Worm (Caenorhabditis elegans) whole organism, young adult: ENCODE measurements around the gene Y46G5A.7.
A peak's percentile ranks its signal among the peaks of the same experiment; 100 is the strongest.
"Not testable (repeated sequence)": the region's sequence is repeated elsewhere in the genome, so short reads cannot be mapped to it uniquely, and the experiment has no call there.

Experiments used
- B0019.2 ChIP-seq: fragments of 200-800 bp; sonication (Bioruptor generic); conservative IDR thresholded peaks from 2 replicates; pipeline ENCODE4 v1.3.6; 2022; ENCODE audit warnings: missing genetic modification reagents, missing genetic modification characterization, missing compliant biosample characterization
- F33H1.4 ChIP-seq: fragments of 200-800 bp; sonication (Bioruptor generic); IDR thresholded peaks from 2 replicates; pipeline ENCODE4 v1.3.6; 2022; ENCODE audit warnings: missing genetic modification reagents, missing genetic modification characterization, missing compliant biosample characterization
- F37B4.10 ChIP-seq: fragments of 200-800 bp; sonication (Bioruptor generic); IDR thresholded peaks from 2 replicates; pipeline ENCODE4 v1.3.6; 2022; ENCODE audit warnings: missing genetic modification characterization, missing compliant biosample characterization
- F39B2.1 ChIP-seq: fragments of 200-800 bp; sonication (Bioruptor generic); IDR thresholded peaks from 2 replicates; pipeline ENCODE4 v1.3.6; 2022; ENCODE audit warnings: missing genetic modification reagents, missing genetic modification characterization, missing compliant biosample characterization
- F49E8.2 ChIP-seq: sonication (generic microtip); optimal IDR thresholded peaks from 3 replicates; lab custom pipeline; 2017; ENCODE audit warnings: missing genetic modification characterization, mild to moderate bottlenecking, missing compliant biosample characterization, antibody characterized with exemption, moderate library complexity; ENCODE audit not compliant: insufficient read depth
- Y53F4B.3 ChIP-seq: fragments of 200-800 bp; sonication (Bioruptor generic); IDR thresholded peaks from 2 replicates; pipeline ENCODE4 v1.3.6; 2022; ENCODE audit warnings: missing genetic modification reagents, missing genetic modification characterization, missing compliant biosample characterization
- Y53G8AR.9 ChIP-seq: fragments of 200-800 bp; sonication (Bioruptor generic); conservative IDR thresholded peaks from 2 replicates; pipeline ENCODE4 v1.3.6; 2022; ENCODE audit warnings: missing genetic modification reagents, missing genetic modification characterization, missing compliant biosample characterization
- Y79H2A.3 ChIP-seq: fragments of 200-800 bp; sonication (Bioruptor generic); conservative IDR thresholded peaks from 2 replicates; pipeline ENCODE4 v1.3.6; 2022; ENCODE audit warnings: missing genetic modification reagents, missing genetic modification characterization, missing compliant biosample characterization
- Y95B8A.8 ChIP-seq: fragments of 200-800 bp; sonication (Bioruptor generic); IDR thresholded peaks from 2 replicates; pipeline ENCODE4 v1.3.6; 2022; ENCODE audit warnings: missing genetic modification reagents, missing genetic modification characterization, missing compliant biosample characterization
- aptf-2 ChIP-seq: fragments of 200-800 bp; sonication (Bioruptor generic); conservative IDR thresholded peaks from 2 replicates; pipeline ENCODE4 v1.3.6; 2022; ENCODE audit warnings: missing genetic modification reagents, missing genetic modification characterization, missing compliant biosample characterization
- attf-3 ChIP-seq: fragments of 200-800 bp; sonication (Bioruptor generic); conservative IDR thresholded peaks from 2 replicates; pipeline ENCODE4 v1.3.6; 2022; ENCODE audit warnings: missing genetic modification reagents, missing genetic modification characterization, missing compliant biosample characterization
- attf-6 ChIP-seq: fragments of 200-800 bp; sonication (Bioruptor generic); IDR thresholded peaks from 2 replicates; pipeline ENCODE4 v1.3.6; 2022; ENCODE audit warnings: missing genetic modification reagents, missing genetic modification characterization, missing compliant biosample characterization
- bed-2 ChIP-seq: fragments of 200-800 bp; sonication (Bioruptor generic); IDR thresholded peaks from 2 replicates; pipeline ENCODE4 v1.3.6; 2022; ENCODE audit warnings: missing genetic modification reagents, missing genetic modification characterization, missing compliant biosample characterization
- cebp-1 ChIP-seq, 2 experiments: fragments of 200-800 bp in 1 of 2; sonication (Bioruptor generic) in 1 of 2; sonication (generic microtip) in 1 of 2; IDR thresholded peaks in 1 of 2; optimal IDR thresholded peaks in 1 of 2; 2 replicates each; pipeline versions ENCODE4 v1.3.6 to Lab custom; 2017 to 2022; ENCODE audit warnings: missing compliant biosample characterization in 2 of 2, missing genetic modification characterization in 2 of 2, mild to moderate bottlenecking in 1 of 2, missing genetic modification reagents in 1 of 2, moderate library complexity in 1 of 2
- ceh-91 ChIP-seq: fragments of 200-800 bp; sonication (Bioruptor generic); IDR thresholded peaks from 2 replicates; pipeline ENCODE4 v1.3.6; 2022; ENCODE audit warnings: missing genetic modification reagents, missing genetic modification characterization, missing compliant biosample characterization
- chd-7 ChIP-seq: sonication (generic microtip); optimal IDR thresholded peaks from 2 replicates; lab custom pipeline; 2016; ENCODE audit warnings: mild to moderate bottlenecking, missing genetic modification characterization, moderate library complexity, missing compliant biosample characterization
- dox-1 ChIP-seq: fragments of 200-800 bp; sonication (Bioruptor generic); IDR thresholded peaks from 2 replicates; pipeline ENCODE4 v1.3.6; 2022; ENCODE audit warnings: missing genetic modification reagents, missing genetic modification characterization, missing compliant biosample characterization
- egrh-3 ChIP-seq: fragments of 200-800 bp; sonication (Bioruptor generic); IDR thresholded peaks from 2 replicates; pipeline ENCODE4 v1.3.6; 2022; ENCODE audit warnings: missing genetic modification reagents, missing genetic modification characterization, missing compliant biosample characterization
- ekl-4 ChIP-seq: fragments of 200-800 bp; sonication (Bioruptor generic); IDR thresholded peaks from 2 replicates; pipeline ENCODE4 v1.3.6; 2022; ENCODE audit warnings: missing genetic modification reagents, missing genetic modification characterization, missing compliant biosample characterization
- him-1 ChIP-seq: sonication (generic microtip); optimal IDR thresholded peaks from 2 replicates; lab custom pipeline; 2016; ENCODE audit warnings: missing genotype, missing genetic modification reagents, missing genetic modification characterization, missing compliant biosample characterization
- hmg-1.2 ChIP-seq: fragments of 200-800 bp; sonication (Bioruptor generic); IDR thresholded peaks from 2 replicates; pipeline ENCODE4 v1.3.6; 2022; ENCODE audit warnings: missing genetic modification reagents, missing genetic modification characterization, missing compliant biosample characterization
- hmg-20 ChIP-seq: fragments of 200-800 bp; sonication (Bioruptor generic); IDR thresholded peaks from 2 replicates; pipeline ENCODE4 v1.3.6; 2022; ENCODE audit warnings: missing genetic modification reagents, missing genetic modification characterization, missing compliant biosample characterization
- hsf-1 ChIP-seq: fragments of 200-800 bp; sonication (Bioruptor generic); IDR thresholded peaks from 2 replicates; pipeline ENCODE4 v1.3.6; 2022; ENCODE audit warnings: missing genetic modification reagents, missing genetic modification characterization, missing compliant biosample characterization
- lag-1 ChIP-seq: fragments of 200-800 bp; sonication (Bioruptor generic); IDR thresholded peaks from 2 replicates; pipeline ENCODE4 v1.3.6; 2022; ENCODE audit warnings: missing genetic modification reagents, missing genetic modification characterization, missing compliant biosample characterization
- let-607 ChIP-seq, 2 experiments: fragments of 200-800 bp in 1 of 2; sonication (Bioruptor generic) in 1 of 2; sonication (generic microtip) in 1 of 2; optimal IDR thresholded peaks; 2 replicates each; lab custom pipeline; 2016 to 2018; ENCODE audit warnings: mild to moderate bottlenecking in 2 of 2, missing compliant biosample characterization in 2 of 2, missing genetic modification characterization in 2 of 2, moderate library complexity in 2 of 2, missing genotype in 1 of 2
- lin-26 ChIP-seq: fragments of 200-800 bp; sonication (Bioruptor generic); IDR thresholded peaks from 2 replicates; pipeline ENCODE4 v1.3.6; 2022; ENCODE audit warnings: missing genetic modification reagents, missing genetic modification characterization, missing compliant biosample characterization
- lin-40 ChIP-seq: sonication (generic microtip); optimal IDR thresholded peaks from 2 replicates; lab custom pipeline; 2016; ENCODE audit warnings: missing genetic modification characterization, mild to moderate bottlenecking, missing compliant biosample characterization, missing genotype, missing genetic modification reagents
- lin-54 ChIP-seq: fragments of 200-800 bp; sonication (Bioruptor generic); optimal IDR thresholded peaks from 2 replicates; lab custom pipeline; 2018; ENCODE audit warnings: mild to moderate bottlenecking, missing genetic modification characterization, missing compliant biosample characterization
- lir-1 ChIP-seq: fragments of 200-800 bp; sonication (Bioruptor generic); conservative IDR thresholded peaks from 2 replicates; pipeline ENCODE4 v1.3.6; 2022; ENCODE audit warnings: missing genetic modification reagents, missing genetic modification characterization, missing compliant biosample characterization
- lsl-1 ChIP-seq: fragments of 200-800 bp; sonication (Bioruptor generic); optimal IDR thresholded peaks from 2 replicates; lab custom pipeline; 2018; ENCODE audit warnings: mild to moderate bottlenecking, missing genetic modification characterization, moderate library complexity, missing compliant biosample characterization
- madf-6 ChIP-seq: fragments of 200-800 bp; sonication (Bioruptor generic); IDR thresholded peaks from 2 replicates; pipeline ENCODE4 v1.3.6; 2022; ENCODE audit warnings: missing genetic modification reagents, missing genetic modification characterization, missing compliant biosample characterization
- madf-8 ChIP-seq: fragments of 200-800 bp; sonication (Bioruptor generic); conservative IDR thresholded peaks from 2 replicates; pipeline ENCODE4 v1.3.6; 2022; ENCODE audit warnings: missing genetic modification reagents, missing genetic modification characterization, missing compliant biosample characterization
- mcd-1 ChIP-seq: fragments of 200-800 bp; sonication (Bioruptor generic); IDR thresholded peaks from 2 replicates; pipeline ENCODE4 v1.3.6; 2022; ENCODE audit warnings: missing genetic modification reagents, missing genetic modification characterization, missing compliant biosample characterization
- pbrm-1 ChIP-seq: fragments of 200-800 bp; sonication (Bioruptor generic); IDR thresholded peaks from 2 replicates; pipeline ENCODE4 v1.3.6; 2022; ENCODE audit warnings: missing genetic modification reagents, missing genetic modification characterization, missing compliant biosample characterization
- rcor-1 ChIP-seq: fragments of 200-800 bp; sonication (Bioruptor generic); IDR thresholded peaks from 2 replicates; pipeline ENCODE4 v1.3.6; 2022; ENCODE audit warnings: missing genetic modification reagents, missing genetic modification characterization, missing compliant biosample characterization
- snpc-1.1 ChIP-seq: sonication (generic microtip); optimal IDR thresholded peaks from 2 replicates; lab custom pipeline; 2017; ENCODE audit warnings: missing genetic modification characterization, mild to moderate bottlenecking, missing compliant biosample characterization, antibody characterized with exemption, moderate library complexity, missing genotype, missing genetic modification reagents; ENCODE audit not compliant: insufficient read depth
- snpc-3.4 ChIP-seq: sonication (generic microtip); optimal IDR thresholded peaks from 2 replicates; lab custom pipeline; 2017; ENCODE audit warnings: missing genetic modification characterization, mild to moderate bottlenecking, missing compliant biosample characterization, antibody characterized with exemption, moderate library complexity, missing genotype, missing genetic modification reagents
- snpc-4 ChIP-seq, 5 experiments: fragments of 150-350 bp in 1 of 5; sonication (generic microtip) in 4 of 5; optimal IDR thresholded peaks; 2 replicates each; lab custom pipeline; 2014 to 2018; ENCODE audit warnings: missing genetic modification characterization in 5 of 5, missing biosample characterization in 3 of 5, antibody characterized with exemption in 2 of 5, mild to moderate bottlenecking in 2 of 5, missing compliant biosample characterization in 2 of 5, missing genotype in 2 of 5, moderate library complexity in 2 of 5, missing genetic modification reagents in 1 of 5
- tbp1 ChIP-seq: fragments of 200-800 bp; sonication (Bioruptor generic); optimal IDR thresholded peaks from 2 replicates; lab custom pipeline; 2018; ENCODE audit warnings: mild to moderate bottlenecking, missing genetic modification characterization, missing compliant biosample characterization
- xnd-1 ChIP-seq: sonication (generic microtip); optimal IDR thresholded peaks from 2 replicates; lab custom pipeline; 2016; ENCODE audit warnings: missing genotype, missing genetic modification reagents, missing genetic modification characterization, missing compliant biosample characterization
- zfh-2 ChIP-seq: fragments of 200-800 bp; sonication (Bioruptor generic); conservative IDR thresholded peaks from 2 replicates; pipeline ENCODE4 v1.3.6; 2022; ENCODE audit warnings: missing genetic modification reagents, missing genetic modification characterization, missing compliant biosample characterization
- ztf-28 ChIP-seq: fragments of 200-800 bp; sonication (Bioruptor generic); IDR thresholded peaks from 2 replicates; pipeline ENCODE4 v1.3.6; 2022; ENCODE audit warnings: missing genetic modification reagents, missing genetic modification characterization, missing compliant biosample characterization

Gene Y46G5A.7

ce11 chrII:12785391-12785790 lies 29.3 kb upstream of the Y46G5A.7 start, which contains the start of gene Y46G5A.15:
Y46G5A.15 (minus strand) TSS chrII:12785416.
- no peak for TF ChIP-seq let-607 (tag; optimal IDR thresholded peaks at IDR 0.05; lab: Kevin White, UChicago)
- 0 out of 2 replicates have a peak, but pooled peaks have one; percentile 17 for TF ChIP-seq hmg-1.2 (GFP tag; lab: Robert Waterston, UW)

DNA sequence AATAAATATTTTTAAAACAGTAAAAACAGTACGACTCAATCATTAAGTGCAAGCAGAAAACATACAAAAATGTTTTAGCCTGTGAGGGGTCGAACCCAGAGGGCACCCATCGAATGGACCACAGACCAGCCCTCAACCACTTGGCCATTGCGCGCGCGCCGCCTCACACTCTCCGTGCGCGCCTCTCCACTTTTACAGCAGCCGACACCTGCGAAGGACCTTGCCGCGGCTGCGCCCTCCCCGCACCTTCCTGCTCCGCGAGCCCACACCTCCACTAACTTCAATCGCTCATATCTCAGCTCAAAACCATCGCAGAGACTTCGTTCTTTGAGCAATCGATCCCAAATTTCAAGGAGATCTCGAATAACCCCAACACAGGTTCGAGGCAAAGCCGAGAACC lies 22.2 kb upstream of the Y46G5A.7 start:
- TF ChIP-seq attf-3 = peak; percentile 64; the same call in 1 of the 2 replicates
- TF ChIP-seq snpc-1.1 (tag; lab: Kevin White, UChicago) = peak; percentile 94
- peak; percentile 87; the same call in 1 of the 2 replicates for TF ChIP-seq ztf-28 (GFP tag; lab: Robert Waterston, UW)
- peak; percentile 47 for TF ChIP-seq madf-8
- TF ChIP-seq dox-1 (GFP tag; lab: Robert Waterston, UW) = peak; percentile 91
- peak; percentile 22 for TF ChIP-seq xnd-1 (tag; lab: Kevin White, UChicago)
- TF ChIP-seq Y53G8AR.9 (GFP tag; lab: Robert Waterston, UW) = peak; percentile 74; the same call in 1 of the 2 replicates
- TF ChIP-seq snpc-4 (GFP tag; optimal IDR thresholded peaks at IDR 0.05; lab: Kevin White, UChicago) = peak; percentile 94
- TF ChIP-seq snpc-4 (tag; optimal IDR thresholded peaks at IDR 0.05; lab: Kevin White, UChicago) = peak; percentile 96 to 98 (median 97)
- TF ChIP-seq hmg-20 (GFP tag; lab: Robert Waterston, UW) = peak; percentile 53; the same call in 1 of the 2 replicates
- peak; percentile 75 for TF ChIP-seq F33H1.4
- peak; percentile 12 for TF ChIP-seq chd-7 (tag; lab: Kevin White, UChicago)
- TF ChIP-seq lag-1 (GFP tag; lab: Robert Waterston, UW) = 0 out of 2 replicates have a peak, but pooled peaks have one; percentile 41
- TF ChIP-seq hmg-1.2 (GFP tag; lab: Robert Waterston, UW) = peak; percentile 52; the same call in 1 of the 2 replicates
- TF ChIP-seq him-1 = peak; percentile 81
- TF ChIP-seq lin-54 (GFP tag; lab: Kevin White, UChicago) = peak; percentile 60
- peak; percentile 78; the same call in 1 of the 2 replicates for TF ChIP-seq bed-2
- TF ChIP-seq B0019.2 (GFP tag; lab: Robert Waterston, UW) = 0 out of 2 replicates have a peak, but pooled peaks have one; percentile 32
- peak; percentile 98 for TF ChIP-seq egrh-3 (GFP tag; lab: Robert Waterston, UW)
- peak; percentile 69 for TF ChIP-seq ceh-91
- TF ChIP-seq attf-6 (GFP tag; lab: Robert Waterston, UW) = peak; percentile 80
- TF ChIP-seq mcd-1 (GFP tag; lab: Robert Waterston, UW) = peak; percentile 91
- TF ChIP-seq zfh-2 (GFP tag; lab: Robert Waterston, UW) = peak; percentile 94
- peak; percentile 34 for TF ChIP-seq lin-40 (tag; lab: Kevin White, UChicago)
- peak; percentile 89 for TF ChIP-seq rcor-1 (GFP tag; lab: Robert Waterston, UW)
- peak; percentile 80 for TF ChIP-seq snpc-3.4 (tag; lab: Kevin White, UChicago)
- peak; percentile 55; the same call in 1 of the 2 replicates for TF ChIP-seq Y53F4B.3 (GFP tag; lab: Robert Waterston, UW)
- peak; percentile 70 for TF ChIP-seq hsf-1 (GFP tag; lab: Robert Waterston, UW)
- TF ChIP-seq Y95B8A.8 (GFP tag; lab: Robert Waterston, UW) = peak; percentile 56; the same call in 1 of the 2 replicates
- peak; percentile 50; the same call in 1 of the 2 replicates for TF ChIP-seq Y79H2A.3 (GFP tag; lab: Robert Waterston, UW)
- not testable (repeated sequence) for TF ChIP-seq cebp-1 (GFP tag; IDR thresholded peaks at IDR 0.05; lab: Robert Waterston, UW)
- TF ChIP-seq cebp-1 (tag; optimal IDR thresholded peaks at IDR 0.05; lab: Kevin White, UChicago) = peak; percentile 21
- TF ChIP-seq F37B4.10 (GFP tag; lab: Robert Waterston, UW) = 0 out of 2 replicates have a peak, but pooled peaks have one; percentile 72
- peak; percentile 79 for TF ChIP-seq F49E8.2 (tag; lab: Kevin White, UChicago)
- TF ChIP-seq ekl-4 (GFP tag; lab: Robert Waterston, UW) = peak; percentile 71; the same call in 1 of the 2 replicates
- TF ChIP-seq aptf-2 = 0 out of 2 replicates have a peak, but pooled peaks have one; percentile 22
- peak; percentile 100 for TF ChIP-seq lin-26 (GFP tag; lab: Robert Waterston, UW)
- TF ChIP-seq lsl-1 (GFP tag; lab: Kevin White, UChicago) = peak; percentile 64
- peak; percentile 99 for TF ChIP-seq pbrm-1 (GFP tag; lab: Robert Waterston, UW)
- TF ChIP-seq F39B2.1 (GFP tag; lab: Robert Waterston, UW) = 0 out of 2 replicates have a peak, but pooled peaks have one; percentile 45
- TF ChIP-seq madf-6 (GFP tag; lab: Robert Waterston, UW) = peak; percentile 84
- peak; percentile 64; the same call in 1 of the 2 replicates for TF ChIP-seq lir-1 (GFP tag; lab: Robert Waterston, UW)
- TF ChIP-seq tbp1 = peak; percentile 78
